Worm (Caenorhabditis elegans): ENCODE results near the gene Y43F8C.9.

ce11 chrV:19691954-19692353 lies 46.0 kb downstream of the Y43F8C.9 start:
- TF ChIP-seq ztf-11 (tag; optimal IDR thresholded peaks at IDR 0.05): no peak
- no peak for TF ChIP-seq nhr-28 (tag; optimal IDR thresholded peaks at IDR 0.05)
